Fruit fly (Drosophila melanogaster) whole organism, prepupa: ENCODE measurements around the gene CG16865.

Experiments
- CG10631 ChIP-seq: fragments of 200-800 bp; sonication (Bioruptor generic); optimal IDR thresholded peaks from 2 replicates; lab custom pipeline; 2016; ENCODE audit warnings: missing biosample characterization, missing genetic modification characterization
- CG11294 ChIP-seq: fragments of 200-800 bp; sonication (Bioruptor generic); IDR thresholded peaks from 2 replicates; pipeline ENCODE4 v1.3.6; 2022; ENCODE audit warnings: missing biosample characterization, missing genetic modification characterization
- Sox102F ChIP-seq: fragments of 200-800 bp; sonication (Bioruptor generic); optimal IDR thresholded peaks from 2 replicates; lab custom pipeline; 2016; ENCODE audit warnings: missing biosample characterization, mild to moderate bottlenecking, missing genetic modification characterization

CG16865 gene

dm6 chr2L:13851098-13851497 lies 39.8 kb downstream of the CG16865 start:
- TF ChIP-seq CG10631 (GFP tag; lab: Kevin White, UChicago) (no peak), CG11294 (GFP tag; lab: Robert Waterston, UW) (no peak), Sox102F (no peak)
